Fruit fly (Drosophila melanogaster) whole organism, embryonic: Measurements from ENCODE around the gene Spt20.

Source experiments
- Ada2b ChIP-seq: fragments of 200-800 bp; sonication (Bioruptor generic); IDR thresholded peaks from 2 replicates; pipeline ENCODE4 v1.3.6; 2022; ENCODE audit warnings: missing biosample characterization, missing genetic modification characterization
- Awh ChIP-seq: fragments of 200-800 bp; sonication (Bioruptor generic); IDR thresholded peaks from 2 replicates; pipeline ENCODE4, ENCODE4 v1.3.6; 2022; ENCODE audit warnings: missing biosample characterization, missing genetic modification characterization
- Bdp1 ChIP-seq: fragments of 200-800 bp; sonication (Bioruptor generic); optimal IDR thresholded peaks from 3 replicates; lab custom pipeline; 2016; ENCODE audit warnings: missing biosample characterization, missing genetic modification characterization
- C15 ChIP-seq: fragments of 200-800 bp; sonication (Bioruptor generic); IDR thresholded peaks from 3 replicates; pipeline ENCODE4 v1.3.6; 2022; ENCODE audit warnings: missing biosample characterization, missing genetic modification characterization
- CG10431 ChIP-seq: fragments of 200-800 bp; sonication (Bioruptor generic); optimal IDR thresholded peaks from 3 replicates; lab custom pipeline; 2018; ENCODE audit warnings: missing biosample characterization, mild to moderate bottlenecking, missing genetic modification characterization
- CG12219 ChIP-seq: fragments of 200-800 bp; sonication (Bioruptor generic); optimal IDR thresholded peaks from 3 replicates; lab custom pipeline; 2018; ENCODE audit warnings: missing biosample characterization, mild to moderate bottlenecking, missing genetic modification characterization
- CG12744 ChIP-seq: fragments of 200-800 bp; sonication (Bioruptor generic); optimal IDR thresholded peaks from 2 replicates; lab custom pipeline; 2016; ENCODE audit warnings: missing biosample characterization, missing genetic modification characterization
- CG13424 ChIP-seq: fragments of 200-800 bp; sonication (Bioruptor generic); optimal IDR thresholded peaks from 2 replicates; lab custom pipeline; 2019; ENCODE audit warnings: missing biosample characterization, mild to moderate bottlenecking, missing genetic modification characterization, moderate library complexity
- CG14441 ChIP-seq: fragments of 200-800 bp; sonication (Bioruptor generic); IDR thresholded peaks from 2 replicates; pipeline ENCODE4 v1.3.6; 2022; ENCODE audit warnings: missing biosample characterization, missing genetic modification characterization
- CG14667 ChIP-seq: fragments of 200-800 bp; sonication (Bioruptor generic); IDR thresholded peaks from 2 replicates; pipeline ENCODE4 v1.3.6; 2022; ENCODE audit warnings: missing biosample characterization, missing genetic modification characterization
- CG1647 ChIP-seq: fragments of 200-800 bp; sonication (Bioruptor generic); optimal IDR thresholded peaks from 3 replicates; lab custom pipeline; 2016; ENCODE audit warnings: missing biosample characterization, missing genetic modification characterization
- CG18476 ChIP-seq: fragments of 200-800 bp; sonication (Bioruptor generic); optimal IDR thresholded peaks from 2 replicates; lab custom pipeline; 2016; ENCODE audit warnings: missing biosample characterization, mild to moderate bottlenecking, missing genetic modification characterization
- CG2120 ChIP-seq: fragments of 200-800 bp; sonication (Bioruptor generic); optimal IDR thresholded peaks from 3 replicates; lab custom pipeline; 2016; ENCODE audit warnings: missing biosample characterization, missing genetic modification characterization
- CG31441 ChIP-seq: fragments of 200-800 bp; sonication (Bioruptor generic); IDR thresholded peaks from 2 replicates; pipeline ENCODE4 v1.3.6; 2022; ENCODE audit warnings: missing biosample characterization, missing genetic modification characterization
- CG32532 ChIP-seq: fragments of 200-800 bp; sonication (Bioruptor generic); IDR thresholded peaks from 2 replicates; pipeline ENCODE4 v1.3.6; 2022; ENCODE audit warnings: missing biosample characterization, missing genetic modification characterization
- CG32772 ChIP-seq: fragments of 200-800 bp; sonication (Bioruptor generic); IDR thresholded peaks from 2 replicates; pipeline ENCODE4 v1.3.6; 2022; ENCODE audit warnings: missing biosample characterization, missing genetic modification characterization
- CG33213 ChIP-seq: fragments of 200-800 bp; sonication (Bioruptor generic); optimal IDR thresholded peaks from 3 replicates; lab custom pipeline; 2016; ENCODE audit warnings: missing biosample characterization, missing genetic modification characterization
- CG5953 ChIP-seq: fragments of 200-800 bp; sonication (Bioruptor generic); IDR thresholded peaks from 2 replicates; pipeline ENCODE4 v1.3.6; 2022; ENCODE audit warnings: missing biosample characterization, missing genetic modification characterization
- CG6813 ChIP-seq: fragments of 200-800 bp; sonication (Bioruptor generic); optimal IDR thresholded peaks from 2 replicates; lab custom pipeline; 2017; ENCODE audit warnings: missing biosample characterization, missing genetic modification characterization, mild to moderate bottlenecking, moderate library complexity, missing genetic modification reagents
- CG8388 ChIP-seq: fragments of 200-800 bp; sonication (Bioruptor generic); optimal IDR thresholded peaks from 2 replicates; lab custom pipeline; 2019; ENCODE audit warnings: missing biosample characterization, mild to moderate bottlenecking, missing genetic modification characterization, moderate library complexity
- CG8765 ChIP-seq: fragments of 200-800 bp; sonication (Bioruptor generic); IDR thresholded peaks from 2 replicates; pipeline ENCODE4 v1.3.6; 2022; ENCODE audit warnings: missing biosample characterization, missing genetic modification characterization
- CG9215 ChIP-seq: fragments of 200-800 bp; sonication (Bioruptor generic); IDR thresholded peaks from 2 replicates; pipeline ENCODE4 v1.3.6; 2022; ENCODE audit warnings: missing biosample characterization, missing genetic modification characterization
- Fer1 ChIP-seq: fragments of 200-800 bp; sonication (Bioruptor generic); optimal IDR thresholded peaks from 2 replicates; lab custom pipeline; 2017; ENCODE audit warnings: missing biosample characterization, mild to moderate bottlenecking, missing genetic modification characterization
- HLH3B ChIP-seq: fragments of 200-800 bp; sonication (Bioruptor generic); IDR thresholded peaks from 2 replicates; pipeline ENCODE4 v1.3.6; 2022; ENCODE audit warnings: missing biosample characterization, missing genetic modification characterization
- Kr ChIP-seq: fragments of 200-800 bp; sonication (Bioruptor generic); optimal IDR thresholded peaks from 2 replicates; lab custom pipeline; 2017; ENCODE audit warnings: missing biosample characterization, mild to moderate bottlenecking, missing genetic modification characterization
- MESR4 ChIP-seq: fragments of 200-800 bp; sonication (Bioruptor generic); optimal IDR thresholded peaks from 2 replicates; lab custom pipeline; 2018; ENCODE audit warnings: missing biosample characterization, mild to moderate bottlenecking, missing genetic modification characterization, moderate library complexity
- MTF-1 ChIP-seq: fragments of 200-800 bp; sonication (Bioruptor generic); optimal IDR thresholded peaks from 2 replicates; lab custom pipeline; 2018; ENCODE audit warnings: missing biosample characterization, mild to moderate bottlenecking, missing genetic modification characterization, borderline replicate concordance
- Mad ChIP-seq: fragments of 200-800 bp; sonication (Bioruptor generic); optimal IDR thresholded peaks from 2 replicates; lab custom pipeline; 2016; ENCODE audit warnings: missing biosample characterization, missing genetic modification characterization
- Mes4 ChIP-seq: fragments of 200-800 bp; sonication (Bioruptor generic); optimal IDR thresholded peaks from 2 replicates; lab custom pipeline; 2016; ENCODE audit warnings: missing biosample characterization, missing genetic modification characterization
- Opbp ChIP-seq: fragments of 200-800 bp; sonication (Bioruptor generic); IDR thresholded peaks from 3 replicates; pipeline ENCODE4 v1.3.6; 2022; ENCODE audit warnings: missing biosample characterization, missing genetic modification characterization; ENCODE audit not compliant: partially characterized antibody
- Tbp ChIP-seq: fragments of >200 bp; optimal IDR thresholded peaks from 2 replicates; lab custom pipeline; 2018; ENCODE audit warnings: missing biosample characterization, missing genetic modification characterization
- Xbp1 ChIP-seq: fragments of 200-800 bp; sonication (Bioruptor generic); optimal IDR thresholded peaks from 3 replicates; lab custom pipeline; 2016; ENCODE audit warnings: missing biosample characterization, mild to moderate bottlenecking, missing genetic modification characterization
- croc ChIP-seq: fragments of 200-800 bp; sonication (Bioruptor generic); conservative IDR thresholded peaks from 3 replicates; pipeline ENCODE4 v1.3.6; 2022; ENCODE audit warnings: missing biosample characterization, missing genetic modification characterization
- dm ChIP-seq: fragments of 200-800 bp; sonication (Bioruptor generic); optimal IDR thresholded peaks from 3 replicates; lab custom pipeline; 2016; ENCODE audit warnings: missing biosample characterization, missing genetic modification characterization
- en ChIP-seq: fragments of 200-800 bp; sonication (Bioruptor generic); optimal IDR thresholded peaks from 2 replicates; lab custom pipeline; 2016; ENCODE audit warnings: missing biosample characterization, missing genetic modification characterization
- fd102C ChIP-seq: fragments of 200-800 bp; sonication (Bioruptor generic); optimal IDR thresholded peaks from 2 replicates; lab custom pipeline; 2018; ENCODE audit warnings: missing biosample characterization, mild to moderate bottlenecking, missing genetic modification characterization, moderate library complexity
- fru ChIP-seq: fragments of >200 bp; optimal IDR thresholded peaks from 2 replicates; lab custom pipeline; 2017
- gsb ChIP-seq: fragments of 200-800 bp; sonication (Bioruptor generic); IDR thresholded peaks from 2 replicates; pipeline ENCODE4 v1.3.6; 2022; ENCODE audit warnings: missing biosample characterization, missing genetic modification characterization
- hb ChIP-seq: fragments of 200-800 bp; sonication (Bioruptor generic); IDR thresholded peaks from 3 replicates; pipeline ENCODE4 v1.3.6; 2022; ENCODE audit warnings: missing biosample characterization, missing genetic modification characterization; ENCODE audit not compliant: partially characterized antibody
- her ChIP-seq: fragments of 200-800 bp; sonication (Bioruptor generic); optimal IDR thresholded peaks from 2 replicates; lab custom pipeline; 2016; ENCODE audit warnings: missing biosample characterization, missing genetic modification characterization
- hkb ChIP-seq, 2 experiments: fragments of 200-800 bp in 1 of 2; fragments of >200 bp in 1 of 2; sonication (Bioruptor generic) in 1 of 2; IDR thresholded peaks in 1 of 2; optimal IDR thresholded peaks in 1 of 2; 2 replicates each; pipeline versions ENCODE4 v1.3.6 to Lab custom; 2017 to 2022; ENCODE audit warnings: missing biosample characterization in 1 of 2, missing genetic modification characterization in 1 of 2
- inv ChIP-seq: fragments of 200-800 bp; sonication (Bioruptor generic); IDR thresholded peaks from 2 replicates; pipeline ENCODE4 v1.3.6; 2022; ENCODE audit warnings: missing biosample characterization, missing genetic modification characterization; ENCODE audit not compliant: partially characterized antibody
- jing ChIP-seq: fragments of 200-800 bp; sonication (Bioruptor generic); optimal IDR thresholded peaks from 2 replicates; lab custom pipeline; 2018; ENCODE audit warnings: missing biosample characterization, mild to moderate bottlenecking, missing genetic modification characterization
- kni ChIP-seq: fragments of 200-800 bp; sonication (Bioruptor generic); optimal IDR thresholded peaks from 3 replicates; lab custom pipeline; 2017; ENCODE audit warnings: mild to moderate bottlenecking, missing biosample characterization, missing genetic modification reagents, missing genetic modification characterization
- lbe ChIP-seq: fragments of 200-800 bp; sonication (Bioruptor generic); optimal IDR thresholded peaks from 2 replicates; lab custom pipeline; 2016; ENCODE audit warnings: missing biosample characterization, mild to moderate bottlenecking, missing genetic modification characterization
- maf-S ChIP-seq: fragments of 200-800 bp; sonication (Bioruptor generic); optimal IDR thresholded peaks from 2 replicates; lab custom pipeline; 2016; ENCODE audit warnings: missing biosample characterization, missing genetic modification characterization
- otp ChIP-seq: fragments of 200-800 bp; sonication (Bioruptor generic); IDR thresholded peaks from 3 replicates; pipeline ENCODE4, ENCODE4 v1.3.6; 2022; ENCODE audit warnings: missing biosample characterization, missing genetic modification characterization
- sens ChIP-seq: fragments of 200-800 bp; sonication (Bioruptor generic); peaks from one replicate; lab custom pipeline; 2016; ENCODE audit warnings: missing biosample characterization, missing genetic modification characterization
- sim ChIP-seq: fragments of 200-800 bp; sonication (Bioruptor generic); IDR thresholded peaks from 2 replicates; pipeline ENCODE4 v1.3.6; 2022; ENCODE audit warnings: missing biosample characterization, missing genetic modification characterization
- yki ChIP-seq: fragments of >200 bp; optimal IDR thresholded peaks from 3 replicates; lab custom pipeline; 2018

The Spt20 gene

DNA sequence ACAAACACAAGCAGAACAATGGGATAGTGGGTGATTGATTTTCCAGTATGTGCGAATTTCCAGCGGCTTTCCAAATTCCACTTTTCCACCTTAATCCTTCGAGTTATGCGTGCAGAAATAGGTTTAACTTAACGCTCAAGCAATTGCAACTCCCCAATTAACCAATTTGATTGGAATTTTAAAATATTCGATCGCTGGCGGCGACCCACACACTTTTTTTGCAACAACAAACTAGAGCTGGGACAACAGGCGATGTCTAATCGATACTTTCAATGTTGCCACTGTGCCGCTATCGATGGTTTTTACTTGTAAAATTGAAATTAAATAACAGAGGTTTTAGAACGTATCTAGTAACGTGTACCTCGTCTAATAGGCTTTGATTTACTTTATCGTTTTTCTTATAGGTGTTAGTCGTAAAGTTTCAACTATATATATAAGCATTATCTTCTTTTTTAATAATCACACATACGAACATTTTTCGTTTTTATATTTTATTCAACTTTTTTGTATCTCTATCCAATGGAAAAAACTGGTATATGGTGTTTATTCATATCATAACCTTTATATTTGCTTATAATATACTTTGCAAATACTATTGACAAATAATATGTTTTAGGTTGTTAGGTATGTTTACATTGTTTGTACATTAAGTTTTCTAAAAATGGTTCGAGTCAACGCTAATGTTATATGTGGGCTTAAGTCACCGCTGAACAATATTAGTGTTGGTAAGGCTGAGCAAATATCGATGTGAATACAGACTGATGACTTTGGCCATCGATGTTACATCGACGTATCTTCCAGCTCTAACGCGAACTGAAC lies 16.3 kb upstream of the Spt20 start, which contains the start of the genes Abp1 and Tgi (continued):
- TF ChIP-seq lbe (GFP tag; lab: Kevin White, UChicago), result peak; percentile 14
- TF ChIP-seq CG8388 (GFP tag; lab: Kevin White, UChicago), result no peak
- TF ChIP-seq Mad, result no peak
- peak; percentile 47 for TF ChIP-seq sens (GFP tag; lab: Kevin White, UChicago)
- peak; percentile 30 for TF ChIP-seq maf-S (GFP tag; lab: Kevin White, UChicago)
- TF ChIP-seq dm (GFP tag; lab: Kevin White, UChicago), result no peak
- TF ChIP-seq CG2120 (GFP tag; lab: Kevin White, UChicago), result peak; percentile 71
- no peak for TF ChIP-seq CG5953 (GFP tag; lab: Robert Waterston, UW)
- no peak for TF ChIP-seq CG14441 (GFP tag; lab: Robert Waterston, UW)
- no peak for TF ChIP-seq Bdp1
- no peak for TF ChIP-seq kni (GFP tag; lab: Kevin White, UChicago)
- peak; percentile 61 for TF ChIP-seq CG33213 (GFP tag; lab: Kevin White, UChicago)
- TF ChIP-seq CG18476 (GFP tag; lab: Kevin White, UChicago), result peak; percentile 10
- peak; percentile 69 for TF ChIP-seq inv
- no peak for TF ChIP-seq Ada2b
- TF ChIP-seq Kr (GFP tag; lab: Kevin White, UChicago), result no peak
- no peak for TF ChIP-seq Fer1 (GFP tag; lab: Kevin White, UChicago)
- TF ChIP-seq fd102C (GFP tag; lab: Kevin White, UChicago), result no peak
- TF ChIP-seq otp (GFP tag; lab: Robert Waterston, UW), result no peak
- no peak for TF ChIP-seq HLH3B (GFP tag; lab: Robert Waterston, UW)
- no peak for TF ChIP-seq croc (GFP tag; lab: Robert Waterston, UW)
- no peak for TF ChIP-seq yki (lab: Kevin White, UChicago)
- TF ChIP-seq sim (GFP tag; lab: Robert Waterston, UW), result no peak
- peak; percentile 0 for TF ChIP-seq CG13424 (tag; lab: Kevin White, UChicago)
- TF ChIP-seq CG14667, result no peak
- TF ChIP-seq gsb, result no peak
- TF ChIP-seq jing, result no peak
- TF ChIP-seq CG1647 (GFP tag; lab: Kevin White, UChicago), result peak; percentile 43
- TF ChIP-seq Opbp (GFP tag; lab: Robert Waterston, UW), result peak; percentile 89
- no peak for TF ChIP-seq Awh
- TF ChIP-seq Tbp, result no peak
- no peak for TF ChIP-seq en (GFP tag; lab: Kevin White, UChicago)
- peak; percentile 51; the same call in 1 of the 2 replicates for TF ChIP-seq CG9215
- peak; percentile 15 for TF ChIP-seq CG12744 (GFP tag; lab: Kevin White, UChicago)
- TF ChIP-seq CG8765, result no peak
- TF ChIP-seq CG31441 (GFP tag; lab: Robert Waterston, UW), result peak; percentile 16; the same call in 1 of the 2 replicates
- no peak for TF ChIP-seq fru (lab: Kevin White, UChicago)
- no peak for TF ChIP-seq CG10431
- TF ChIP-seq CG6813 (GFP tag; lab: Kevin White, UChicago), result no peak
- no peak for TF ChIP-seq C15 (GFP tag; lab: Robert Waterston, UW)
- TF ChIP-seq CG32772, result no peak
- TF ChIP-seq hkb (optimal IDR thresholded peaks at IDR 0.05; lab: Kevin White, UChicago), result no peak
- TF ChIP-seq hkb (GFP tag; IDR thresholded peaks at IDR 0.05; lab: Robert Waterston, UW), result no peak
- no peak for TF ChIP-seq MTF-1 (GFP tag; lab: Kevin White, UChicago)
- TF ChIP-seq hb (GFP tag; lab: Robert Waterston, UW), result peak; percentile 64
- TF ChIP-seq her (GFP tag; lab: Kevin White, UChicago), result peak; percentile 36
- TF ChIP-seq MESR4, result peak; percentile 34
- TF ChIP-seq Xbp1, result peak; percentile 10
- no peak for TF ChIP-seq CG12219 (GFP tag; lab: Kevin White, UChicago)
- peak; percentile 13; the same call in 1 of the 2 replicates for TF ChIP-seq CG32532 (GFP tag; lab: Robert Waterston, UW)
- no peak for TF ChIP-seq Mes4 (GFP tag; lab: Kevin White, UChicago)
